Fruit fly (Drosophila melanogaster): ENCODE results near the gene Sfp24Bc.
A peak's percentile ranks its signal among the peaks of the same experiment; 100 is the strongest.

Sfp24Bc gene

DNA sequence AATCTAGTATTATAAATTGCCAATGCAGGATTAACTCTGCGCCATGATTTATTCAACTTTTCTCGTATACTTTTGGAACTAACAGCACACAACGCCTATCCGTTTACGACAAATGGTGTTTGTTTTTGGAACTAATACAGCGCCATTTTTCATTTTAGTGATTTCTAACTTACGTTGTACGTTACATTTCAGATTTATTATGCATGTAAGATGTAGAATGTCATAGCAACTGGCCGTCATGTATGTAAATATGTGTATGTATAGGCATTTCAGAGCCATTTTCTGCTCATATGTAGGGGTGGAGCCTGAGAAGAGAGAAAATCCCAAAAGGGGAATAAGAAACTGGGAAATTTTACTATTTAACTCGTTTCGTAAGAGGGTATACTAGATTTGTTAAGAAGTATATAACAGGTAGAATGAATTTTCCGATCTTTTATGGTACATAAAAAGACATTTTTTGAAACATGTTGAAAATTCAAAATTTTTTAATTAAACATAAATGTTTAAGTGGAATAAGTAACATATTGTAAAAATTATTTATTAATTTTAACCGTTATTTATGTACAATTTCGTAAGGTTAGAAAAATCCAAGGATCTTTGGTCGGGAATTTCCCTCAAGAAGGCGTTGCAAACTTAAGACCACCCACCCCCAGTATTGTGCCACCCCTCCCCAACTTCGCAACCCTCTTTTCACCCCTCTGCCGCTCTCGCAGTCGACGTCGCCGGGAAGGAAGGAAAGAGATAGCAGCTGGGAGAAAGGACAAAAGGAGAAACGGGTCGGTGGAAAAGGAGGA lies 12.8 kb downstream of the Sfp24Bc start (continued):
- peak; percentile 53 for TF ChIP-seq Abd-B (GFP tag; optimal IDR thresholded peaks at IDR 0.05)
- TF ChIP-seq CG4424 (GFP tag; optimal IDR thresholded peaks at IDR 0.05), result peak; percentile 66
- TF ChIP-seq Sry-δ (GFP tag; optimal IDR thresholded peaks at IDR 0.05), result peak; percentile 50
- peak; percentile 26 for TF ChIP-seq Dip3 (GFP tag; optimal IDR thresholded peaks at IDR 0.05)
- peak; percentile 62 for TF ChIP-seq CG10267 (tag; optimal IDR thresholded peaks at IDR 0.05)
- TF ChIP-seq tin (GFP tag; optimal IDR thresholded peaks at IDR 0.05), result peak; percentile 55
- no peak for TF ChIP-seq tll (GFP tag; optimal IDR thresholded peaks at IDR 0.05)
- TF ChIP-seq Lhr (GFP tag; optimal IDR thresholded peaks at IDR 0.05), result peak; percentile 80
- peak; percentile 83 for TF ChIP-seq CG13894 (tag; optimal IDR thresholded peaks at IDR 0.05)
- TF ChIP-seq Fer1 (GFP tag; optimal IDR thresholded peaks at IDR 0.05), result peak; percentile 71
- TF ChIP-seq ara (GFP tag; IDR thresholded peaks at IDR 0.05), result peak; percentile 64
- no peak for TF ChIP-seq schlank (tag; optimal IDR thresholded peaks at IDR 0.05)
- peak; percentile 56 for TF ChIP-seq tx (GFP tag; optimal IDR thresholded peaks at IDR 0.05)
- peak; percentile 93 for TF ChIP-seq Ets65A (GFP tag)
- TF ChIP-seq CG4854 (GFP tag; optimal IDR thresholded peaks at IDR 0.05), result peak; percentile 67
- peak; percentile 80 for TF ChIP-seq CG32767 (GFP tag; IDR thresholded peaks at IDR 0.05)
- peak; percentile 81 for TF ChIP-seq zen (tag; optimal IDR thresholded peaks at IDR 0.05)
- TF ChIP-seq luna (GFP tag; optimal IDR thresholded peaks at IDR 0.05), result no peak
- TF ChIP-seq Sox102F (GFP tag; optimal IDR thresholded peaks at IDR 0.05), result peak; percentile 32
- 0 out of 2 replicates have a peak, but pooled peaks have one; percentile 19 for TF ChIP-seq E2f1 (GFP tag; IDR thresholded peaks at IDR 0.05)
- TF ChIP-seq pzg (GFP tag; optimal IDR thresholded peaks at IDR 0.05), result peak; percentile 31
- TF ChIP-seq chinmo (GFP tag; IDR thresholded peaks at IDR 0.05; ENCODE audit: partially characterized antibody), result peak; percentile 57; the same call in 1 of the 4 replicates
- TF ChIP-seq sens (GFP tag), result peak; percentile 95
- no peak for TF ChIP-seq Sin3A (optimal IDR thresholded peaks at IDR 0.05)
- peak; percentile 63 for TF ChIP-seq CG7745 (tag; optimal IDR thresholded peaks at IDR 0.05)
- TF ChIP-seq CG32532 (GFP tag; IDR thresholded peaks at IDR 0.05), result peak; percentile 83
- peak; percentile 15 for TF ChIP-seq CG3838 (GFP tag; optimal IDR thresholded peaks at IDR 0.05)
- peak; percentile 58 for TF ChIP-seq CoRest (tag; optimal IDR thresholded peaks at IDR 0.05)
- TF ChIP-seq CG1832 (GFP tag; optimal IDR thresholded peaks at IDR 0.05), result peak; percentile 73
- TF ChIP-seq CG11398 (GFP tag; optimal IDR thresholded peaks at IDR 0.05), result no peak
- no peak for TF ChIP-seq eve (GFP tag; optimal IDR thresholded peaks at IDR 0.05)
- peak; percentile 6 for TF ChIP-seq CHES-1-like (GFP tag; optimal IDR thresholded peaks at IDR 0.05)
- peak; percentile 68 for TF ChIP-seq vvl (GFP tag; IDR thresholded peaks at IDR 0.05)
- peak; percentile 55 for TF ChIP-seq CG31365 (tag; optimal IDR thresholded peaks at IDR 0.05)
- TF ChIP-seq CG12391 (tag; optimal IDR thresholded peaks at IDR 0.05), result peak; percentile 40
- peak; percentile 11 for TF ChIP-seq run (tag; optimal IDR thresholded peaks at IDR 0.05)
- TF ChIP-seq gfzf (GFP tag; optimal IDR thresholded peaks at IDR 0.05), result peak; percentile 30
- TF ChIP-seq CG7987 (GFP tag; optimal IDR thresholded peaks at IDR 0.05), result peak; percentile 75
- TF ChIP-seq CG13123 (GFP tag; optimal IDR thresholded peaks at IDR 0.05), result no peak
- peak; percentile 81 for TF ChIP-seq CG17829 (tag; optimal IDR thresholded peaks at IDR 0.05)
- 0 out of 2 replicates have a peak, but pooled peaks have one; percentile 35 for TF ChIP-seq CG14014 (GFP tag; IDR thresholded peaks at IDR 0.05)
- TF ChIP-seq Camta (GFP tag; optimal IDR thresholded peaks at IDR 0.05), result peak; percentile 16
- TF ChIP-seq Max (GFP tag; optimal IDR thresholded peaks at IDR 0.05), result peak; percentile 37
- peak; percentile 51 for TF ChIP-seq p53 (GFP tag; optimal IDR thresholded peaks at IDR 0.05)
- TF ChIP-seq Xrp1 (GFP tag; IDR thresholded peaks at IDR 0.05), result no peak; the same call in 1 of the 2 replicates
- no peak for TF ChIP-seq wor (GFP tag; IDR thresholded peaks at IDR 0.05)
- peak; percentile 74 for TF ChIP-seq CG5245 (GFP tag; optimal IDR thresholded peaks at IDR 0.05)
- no peak for TF ChIP-seq CG34224 (GFP tag; IDR thresholded peaks at IDR 0.05; ENCODE audit: partially characterized antibody)
- TF ChIP-seq HHEX (GFP tag; optimal IDR thresholded peaks at IDR 0.05), result no peak
